Fruit fly (Drosophila melanogaster) whole organism, embryonic: ENCODE measurements around the gene fig.

Source experiments
- Atf6 ChIP-seq: fragments of 200-800 bp; sonication (Bioruptor generic); IDR thresholded peaks from 2 replicates; pipeline ENCODE4 v1.3.6; 2022; ENCODE audit warnings: missing biosample characterization, missing genetic modification characterization
- CG10209 ChIP-seq: fragments of 200-800 bp; sonication (Bioruptor generic); optimal IDR thresholded peaks from 3 replicates; lab custom pipeline; 2017; ENCODE audit warnings: missing biosample characterization, mild to moderate bottlenecking, missing genetic modification characterization, missing genetic modification reagents
- CG10267 ChIP-seq: fragments of 200-800 bp; sonication (Bioruptor generic); optimal IDR thresholded peaks from 2 replicates; lab custom pipeline; 2018; ENCODE audit warnings: missing biosample characterization, mild to moderate bottlenecking, missing genetic modification characterization, moderate library complexity
- CG10366 ChIP-seq: fragments of 200-800 bp; sonication (Bioruptor generic); IDR thresholded peaks from 2 replicates; pipeline ENCODE4 v1.3.6; 2022; ENCODE audit warnings: missing biosample characterization, missing genetic modification characterization
- CG1233 ChIP-seq: fragments of 200-800 bp; sonication (Bioruptor generic); optimal IDR thresholded peaks from 4 replicates; lab custom pipeline; 2018; ENCODE audit warnings: missing biosample characterization, mild to moderate bottlenecking, missing genetic modification characterization
- CG12659 ChIP-seq: fragments of 200-800 bp; sonication (Bioruptor generic); optimal IDR thresholded peaks from 3 replicates; lab custom pipeline; 2017; ENCODE audit warnings: mild to moderate bottlenecking, missing biosample characterization, missing genetic modification reagents, missing genetic modification characterization
- CG16813 ChIP-seq: fragments of 200-800 bp; sonication (Bioruptor generic); IDR thresholded peaks from 3 replicates; pipeline ENCODE4 v1.3.6; 2022; ENCODE audit warnings: missing biosample characterization, missing genetic modification characterization; ENCODE audit not compliant: partially characterized antibody
- CG17359 ChIP-seq: fragments of 200-800 bp; sonication (Bioruptor generic); optimal IDR thresholded peaks from 3 replicates; lab custom pipeline; 2018; ENCODE audit warnings: missing biosample characterization, mild to moderate bottlenecking, missing genetic modification characterization, moderate library complexity
- CG17802 ChIP-seq: fragments of 200-800 bp; sonication (Bioruptor generic); optimal IDR thresholded peaks from 2 replicates; lab custom pipeline; 2018; ENCODE audit warnings: missing biosample characterization, mild to moderate bottlenecking, missing genetic modification characterization, moderate library complexity
- CG17912 ChIP-seq: fragments of 200-800 bp; sonication (Bioruptor generic); optimal IDR thresholded peaks from 2 replicates; lab custom pipeline; 2018; ENCODE audit warnings: missing biosample characterization, mild to moderate bottlenecking, missing genetic modification characterization
- CG2129 ChIP-seq: fragments of 200-800 bp; sonication (Bioruptor generic); IDR thresholded peaks from 2 replicates; pipeline ENCODE4 v1.3.6; 2022; ENCODE audit warnings: missing biosample characterization, missing genetic modification characterization; ENCODE audit not compliant: partially characterized antibody
- CG2712 ChIP-seq: fragments of 200-800 bp; optimal IDR thresholded peaks from 3 replicates; lab custom pipeline; 2019; ENCODE audit warnings: missing biosample characterization, mild to moderate bottlenecking, missing genetic modification characterization, moderate library complexity
- CG32532 ChIP-seq: fragments of 200-800 bp; sonication (Bioruptor generic); IDR thresholded peaks from 2 replicates; pipeline ENCODE4 v1.3.6; 2022; ENCODE audit warnings: missing biosample characterization, missing genetic modification characterization
- CG32772 ChIP-seq: fragments of 200-800 bp; sonication (Bioruptor generic); IDR thresholded peaks from 2 replicates; pipeline ENCODE4 v1.3.6; 2022; ENCODE audit warnings: missing biosample characterization, missing genetic modification characterization
- CG34376 ChIP-seq: fragments of 200-800 bp; sonication (Bioruptor generic); optimal IDR thresholded peaks from 2 replicates; lab custom pipeline; 2018; ENCODE audit warnings: missing biosample characterization, mild to moderate bottlenecking, missing genetic modification characterization
- CG4424 ChIP-seq: fragments of 200-800 bp; sonication (Bioruptor generic); optimal IDR thresholded peaks from 3 replicates; lab custom pipeline; 2016; ENCODE audit warnings: missing biosample characterization, missing genetic modification characterization
- CG6272 ChIP-seq: fragments of 200-800 bp; sonication (Bioruptor generic); IDR thresholded peaks from 2 replicates; pipeline ENCODE4 v1.3.6; 2022; ENCODE audit warnings: missing biosample characterization, missing genetic modification characterization
- CG6791 ChIP-seq: fragments of 200-800 bp; sonication (Bioruptor generic); IDR thresholded peaks from 3 replicates; pipeline ENCODE4 v1.3.6; 2022; ENCODE audit warnings: missing biosample characterization, missing genetic modification characterization; ENCODE audit not compliant: partially characterized antibody
- CG7786 ChIP-seq: fragments of 200-800 bp; sonication (Bioruptor generic); optimal IDR thresholded peaks from 2 replicates; lab custom pipeline; 2016; ENCODE audit warnings: missing biosample characterization, missing genetic modification characterization
- CG7928 ChIP-seq: fragments of 200-800 bp; sonication (Bioruptor generic); optimal IDR thresholded peaks from 2 replicates; lab custom pipeline; 2017; ENCODE audit warnings: missing biosample characterization, mild to moderate bottlenecking, missing genetic modification characterization
- CG7963 ChIP-seq: fragments of 200-800 bp; sonication (Bioruptor generic); IDR thresholded peaks from 3 replicates; pipeline ENCODE4 v1.3.6; 2022; ENCODE audit warnings: missing biosample characterization, missing genetic modification characterization; ENCODE audit not compliant: partially characterized antibody
- CG8944 ChIP-seq: fragments of 200-800 bp; sonication (Bioruptor generic); optimal IDR thresholded peaks from 3 replicates; lab custom pipeline; 2016; ENCODE audit warnings: missing biosample characterization, missing genetic modification characterization
- CG9727 ChIP-seq: fragments of 200-800 bp; sonication (Bioruptor generic); optimal IDR thresholded peaks from 3 replicates; lab custom pipeline; 2017; ENCODE audit warnings: missing biosample characterization, mild to moderate bottlenecking, missing genetic modification characterization
- CG9797 ChIP-seq: fragments of 200-800 bp; sonication (Bioruptor generic); optimal IDR thresholded peaks from 3 replicates; lab custom pipeline; 2018; ENCODE audit warnings: missing biosample characterization, mild to moderate bottlenecking, missing genetic modification characterization
- CG9932 ChIP-seq: fragments of 200-800 bp; sonication (Bioruptor generic); IDR thresholded peaks from 2 replicates; pipeline ENCODE4 v1.3.6; 2022; ENCODE audit warnings: missing biosample characterization, missing genetic modification characterization
- D19A ChIP-seq: fragments of 200-800 bp; optimal IDR thresholded peaks from 3 replicates; lab custom pipeline; 2019; ENCODE audit warnings: missing biosample characterization, mild to moderate bottlenecking, missing genetic modification characterization, moderate library complexity
- HLH54F ChIP-seq: fragments of 200-800 bp; sonication (Bioruptor generic); optimal IDR thresholded peaks from 3 replicates; lab custom pipeline; 2016; ENCODE audit warnings: missing biosample characterization, missing genetic modification characterization
- Hr3 ChIP-seq: fragments of 200-800 bp; sonication (Bioruptor generic); optimal IDR thresholded peaks from 3 replicates; lab custom pipeline; 2016; ENCODE audit warnings: missing biosample characterization, missing genetic modification characterization
- Lhr ChIP-seq: fragments of 200-800 bp; sonication (Bioruptor generic); optimal IDR thresholded peaks from 3 replicates; lab custom pipeline; 2017; ENCODE audit warnings: mild to moderate bottlenecking, missing biosample characterization, missing genetic modification reagents, missing genetic modification characterization
- Mad ChIP-seq: fragments of 200-800 bp; sonication (Bioruptor generic); optimal IDR thresholded peaks from 2 replicates; lab custom pipeline; 2016; ENCODE audit warnings: missing biosample characterization, missing genetic modification characterization
- PHDP ChIP-seq: fragments of 200-800 bp; sonication (Bioruptor generic); optimal IDR thresholded peaks from 3 replicates; lab custom pipeline; 2018; ENCODE audit warnings: missing biosample characterization, mild to moderate bottlenecking, missing genetic modification characterization, moderate library complexity
- Sry-β ChIP-seq: fragments of 200-800 bp; sonication (Bioruptor generic); optimal IDR thresholded peaks from 2 replicates; lab custom pipeline; 2018; ENCODE audit warnings: missing biosample characterization, mild to moderate bottlenecking, missing genetic modification characterization, moderate library complexity
- Xrp1 ChIP-seq: fragments of 200-800 bp; sonication (Bioruptor generic); IDR thresholded peaks from 2 replicates; pipeline ENCODE4 v1.3.6; 2022; ENCODE audit warnings: missing biosample characterization, missing genetic modification characterization
- ara ChIP-seq: fragments of 200-800 bp; sonication (Bioruptor generic); IDR thresholded peaks from 2 replicates; pipeline ENCODE4 v1.3.6; 2022; ENCODE audit warnings: missing biosample characterization, missing genetic modification characterization
- ase ChIP-seq: fragments of 200-800 bp; sonication (Bioruptor generic); IDR thresholded peaks from 3 replicates; pipeline ENCODE4 v1.3.6; 2022; ENCODE audit warnings: missing biosample characterization, missing genetic modification characterization
- ci ChIP-seq: fragments of 200-800 bp; sonication (Bioruptor generic); IDR thresholded peaks from 3 replicates; pipeline ENCODE4 v1.3.6; 2022; ENCODE audit warnings: missing biosample characterization, missing genetic modification characterization
- dysf ChIP-seq: fragments of 200-800 bp; sonication (Bioruptor generic); IDR thresholded peaks from 3 replicates; pipeline ENCODE4 v1.3.6; 2022; ENCODE audit warnings: missing biosample characterization, missing genetic modification characterization
- en ChIP-seq: fragments of 200-800 bp; sonication (Bioruptor generic); optimal IDR thresholded peaks from 2 replicates; lab custom pipeline; 2016; ENCODE audit warnings: missing biosample characterization, missing genetic modification characterization
- eve ChIP-seq, 2 experiments: fragments of >200 bp; optimal IDR thresholded peaks; 2 replicates each; lab custom pipeline; 2017; ENCODE audit warnings: missing biosample characterization in 2 of 2, missing genetic modification characterization in 2 of 2
- gfzf ChIP-seq: fragments of 200-800 bp; sonication (Bioruptor generic); optimal IDR thresholded peaks from 2 replicates; lab custom pipeline; 2016; ENCODE audit warnings: missing biosample characterization, mild to moderate bottlenecking, missing genetic modification characterization, moderate library complexity
- kay ChIP-seq: fragments of 200-800 bp; sonication (Bioruptor generic); optimal IDR thresholded peaks from 2 replicates; lab custom pipeline; 2016; ENCODE audit warnings: missing biosample characterization, missing genetic modification characterization
- mld ChIP-seq: fragments of 200-800 bp; sonication (Bioruptor generic); IDR thresholded peaks from 3 replicates; pipeline ENCODE4 v1.3.6; 2022; ENCODE audit warnings: missing biosample characterization, missing genetic modification characterization; ENCODE audit not compliant: partially characterized antibody
- nerfin-2 ChIP-seq: fragments of 200-800 bp; sonication (Bioruptor generic); IDR thresholded peaks from 2 replicates; pipeline ENCODE4 v1.3.6; 2022; ENCODE audit warnings: missing biosample characterization, missing genetic modification characterization; ENCODE audit not compliant: partially characterized antibody
- phol ChIP-seq: fragments of 200-800 bp; sonication (Bioruptor generic); optimal IDR thresholded peaks from 3 replicates; lab custom pipeline; 2018; ENCODE audit warnings: missing biosample characterization, mild to moderate bottlenecking, missing genetic modification characterization, moderate library complexity
- ranshi ChIP-seq: fragments of 200-800 bp; sonication (Bioruptor generic); IDR thresholded peaks from 2 replicates; pipeline ENCODE4 v1.3.6; 2022; ENCODE audit warnings: missing biosample characterization, missing genetic modification characterization
- so ChIP-seq: fragments of 200-800 bp; sonication (Bioruptor generic); IDR thresholded peaks from 3 replicates; pipeline ENCODE4 v1.3.6; 2022; ENCODE audit warnings: missing biosample characterization, missing genetic modification characterization
- ttk ChIP-seq: fragments of 200-800 bp; sonication (Bioruptor generic); IDR thresholded peaks from 2 replicates; pipeline ENCODE4 v2.1.2; 2022; ENCODE audit warnings: missing biosample characterization, missing genetic modification characterization
- unpg ChIP-seq: fragments of 200-800 bp; sonication (Bioruptor generic); optimal IDR thresholded peaks from 3 replicates; lab custom pipeline; 2018; ENCODE audit warnings: missing biosample characterization, mild to moderate bottlenecking, missing genetic modification characterization, moderate library complexity

fig gene

dm6 chr3R:29798966-29799680 is 18.9 kb upstream of the fig start, which contains the start of the genes Rnb and Drice (continued):
- TF ChIP-seq CG9797 (GFP tag; lab: Kevin White, UChicago) (peak; percentile 66), Sry-β (GFP tag; lab: Kevin White, UChicago) (peak; percentile 44), eve (GFP tag; optimal IDR thresholded peaks at IDR 0.05; lab: Kevin White, UChicago) (no peak), mld (GFP tag; lab: Robert Waterston, UW) (no peak), ase (GFP tag; lab: Robert Waterston, UW) (0 out of 3 replicates have a peak, but pooled peaks have one; percentile 32), CG16813 (GFP tag; lab: Robert Waterston, UW) (peak; percentile 71), CG8944 (GFP tag; lab: Kevin White, UChicago) (no peak), kay (GFP tag; lab: Kevin White, UChicago) (peak; percentile 83), CG10209 (GFP tag; lab: Kevin White, UChicago) (peak; percentile 48), ara (GFP tag; lab: Robert Waterston, UW) (peak; percentile 15; the same call in 1 of the 2 replicates), Atf6 (GFP tag; lab: Robert Waterston, UW) (0 out of 2 replicates have a peak, but pooled peaks have one; percentile 12), PHDP (tag; lab: Kevin White, UChicago) (no peak), unpg (GFP tag; lab: Kevin White, UChicago) (no peak), ranshi (GFP tag; lab: Robert Waterston, UW) (peak; percentile 46; the same call in 1 of the 2 replicates), CG9727 (GFP tag; lab: Kevin White, UChicago) (peak; percentile 77), D19A (tag; lab: Kevin White, UChicago) (no peak), CG7786 (GFP tag; lab: Kevin White, UChicago) (no peak), CG2129 (GFP tag; lab: Robert Waterston, UW) (peak; percentile 63), CG4424 (GFP tag; lab: Kevin White, UChicago) (peak; percentile 48), CG17359 (tag; lab: Kevin White, UChicago) (peak; percentile 51), Mad (peak; percentile 3), CG34376 (GFP tag; lab: Kevin White, UChicago) (peak; percentile 32), CG7928 (GFP tag; lab: Kevin White, UChicago) (no peak), gfzf (peak; percentile 83), CG17802 (tag; lab: Kevin White, UChicago) (peak; percentile 95), CG7963 (0 out of 3 replicates have a peak, but pooled peaks have one; percentile 45), CG10267 (tag; lab: Kevin White, UChicago) (peak; percentile 57), ttk (peak; percentile 10; the same call in 1 of the 2 replicates), dysf (GFP tag; lab: Robert Waterston, UW) (peak; percentile 53; the same call in 2 of the 3 replicates), CG6272 (GFP tag; lab: Robert Waterston, UW) (0 out of 2 replicates have a peak, but pooled peaks have one; percentile 13), ci (GFP tag; lab: Robert Waterston, UW) (no peak), Lhr (GFP tag; lab: Kevin White, UChicago) (peak; percentile 60), CG2712 (tag; lab: Kevin White, UChicago) (peak; percentile 66), Xrp1 (0 out of 2 replicates have a peak, but pooled peaks have one; percentile 50), CG6791 (peak; percentile 60), CG12659 (GFP tag; lab: Kevin White, UChicago) (peak; percentile 73), CG32532 (GFP tag; lab: Robert Waterston, UW) (no peak), so (GFP tag; lab: Robert Waterston, UW) (no peak), CG32772 (GFP tag; lab: Robert Waterston, UW) (0 out of 2 replicates have a peak, but pooled peaks have one; percentile 25), Hr3 (peak; percentile 41), HLH54F (GFP tag; lab: Kevin White, UChicago) (no peak), CG9932 (peak; percentile 72), CG17912 (GFP tag; lab: Kevin White, UChicago) (peak; percentile 65), phol (tag; lab: Kevin White, UChicago) (peak; percentile 51), CG10366 (GFP tag; lab: Robert Waterston, UW) (peak; percentile 30; the same call in 1 of the 2 replicates), CG1233 (GFP tag; lab: Kevin White, UChicago) (peak; percentile 63), nerfin-2 (0 out of 2 replicates have a peak, but pooled peaks have one; percentile 22), en (no peak)
